Fruit fly (Drosophila melanogaster) whole organism, embryonic: ENCODE measurements around the gene Chchd2.

Experiments used
- Antp ChIP-seq: fragments of 200-800 bp; sonication (Bioruptor generic); optimal IDR thresholded peaks from 3 replicates; lab custom pipeline; 2016; ENCODE audit warnings: missing biosample characterization, missing genetic modification characterization
- Atf3 ChIP-seq: fragments of 200-800 bp; sonication (Bioruptor generic); optimal IDR thresholded peaks from 3 replicates; lab custom pipeline; 2016; ENCODE audit warnings: missing biosample characterization, missing genetic modification characterization
- CG11247 ChIP-seq: fragments of 200-800 bp; sonication (Bioruptor generic); IDR thresholded peaks from 2 replicates; pipeline ENCODE4 v1.3.6; 2022; ENCODE audit warnings: missing biosample characterization, missing genetic modification characterization
- CG11504 ChIP-seq: fragments of 200-800 bp; sonication (Bioruptor generic); optimal IDR thresholded peaks from 3 replicates; lab custom pipeline; 2019; ENCODE audit warnings: missing biosample characterization, mild to moderate bottlenecking, missing genetic modification characterization, moderate library complexity
- CG11560 ChIP-seq: fragments of 200-800 bp; sonication (Bioruptor generic); IDR thresholded peaks from 3 replicates; pipeline ENCODE4 v1.3.6; 2022; ENCODE audit warnings: missing biosample characterization, missing genetic modification characterization
- CG12155 ChIP-seq: fragments of 200-800 bp; sonication (Bioruptor generic); optimal IDR thresholded peaks from 3 replicates; lab custom pipeline; 2016; ENCODE audit warnings: missing biosample characterization, missing genetic modification characterization
- CG12219 ChIP-seq: fragments of 200-800 bp; sonication (Bioruptor generic); optimal IDR thresholded peaks from 3 replicates; lab custom pipeline; 2018; ENCODE audit warnings: missing biosample characterization, mild to moderate bottlenecking, missing genetic modification characterization
- CG13123 ChIP-seq: fragments of 200-800 bp; sonication (Bioruptor generic); optimal IDR thresholded peaks from 2 replicates; lab custom pipeline; 2016; ENCODE audit warnings: missing biosample characterization, missing genetic modification characterization
- CG14710 ChIP-seq: fragments of 200-800 bp; sonication (Bioruptor generic); optimal IDR thresholded peaks from 3 replicates; lab custom pipeline; 2019; ENCODE audit warnings: missing biosample characterization, mild to moderate bottlenecking, missing genetic modification characterization, moderate library complexity
- CG15479 ChIP-seq: fragments of 200-800 bp; sonication (Bioruptor generic); optimal IDR thresholded peaks from 3 replicates; lab custom pipeline; 2019; ENCODE audit warnings: missing biosample characterization, mild to moderate bottlenecking, missing genetic modification characterization, moderate library complexity
- CG2120 ChIP-seq: fragments of 200-800 bp; sonication (Bioruptor generic); optimal IDR thresholded peaks from 3 replicates; lab custom pipeline; 2016; ENCODE audit warnings: missing biosample characterization, missing genetic modification characterization
- CG4820 ChIP-seq: fragments of 200-800 bp; sonication (Bioruptor generic); optimal IDR thresholded peaks from 3 replicates; lab custom pipeline; 2016; ENCODE audit warnings: missing biosample characterization, missing genetic modification characterization
- CG6654 ChIP-seq: fragments of 200-800 bp; sonication (Bioruptor generic); optimal IDR thresholded peaks from 2 replicates; lab custom pipeline; 2017; ENCODE audit warnings: missing biosample characterization, mild to moderate bottlenecking, missing genetic modification characterization
- CG6683 ChIP-seq: fragments of 200-800 bp; sonication (Bioruptor generic); optimal IDR thresholded peaks from 2 replicates; lab custom pipeline; 2017; ENCODE audit warnings: missing biosample characterization, mild to moderate bottlenecking, missing genetic modification characterization, missing genetic modification reagents
- CG7987 ChIP-seq: fragments of 200-800 bp; sonication (Bioruptor generic); optimal IDR thresholded peaks from 2 replicates; lab custom pipeline; 2018; ENCODE audit warnings: missing biosample characterization, mild to moderate bottlenecking, missing genetic modification characterization, moderate library complexity
- CG9817 ChIP-seq: fragments of 200-800 bp; sonication (Bioruptor generic); optimal IDR thresholded peaks from 2 replicates; lab custom pipeline; 2018; ENCODE audit warnings: missing biosample characterization, mild to moderate bottlenecking, missing genetic modification characterization, moderate library complexity
- CoRest ChIP-seq: fragments of 200-800 bp; sonication (Bioruptor generic); optimal IDR thresholded peaks from 3 replicates; lab custom pipeline; 2018; ENCODE audit warnings: missing biosample characterization, mild to moderate bottlenecking, missing genetic modification characterization, moderate library complexity
- D ChIP-seq, 2 experiments: fragments of 200-800 bp in 1 of 2; fragments of >200 bp in 1 of 2; sonication (Bioruptor generic) in 1 of 2; optimal IDR thresholded peaks; 2 replicates in 1 of 2; 3 replicates in 1 of 2; lab custom pipeline; 2017; ENCODE audit warnings: mild to moderate bottlenecking in 1 of 2, missing biosample characterization in 1 of 2, missing genetic modification characterization in 1 of 2, missing genetic modification reagents in 1 of 2
- Deaf1 ChIP-seq: fragments of 200-800 bp; optimal IDR thresholded peaks from 3 replicates; lab custom pipeline; 2019; ENCODE audit warnings: missing biosample characterization, mild to moderate bottlenecking, missing genetic modification characterization, moderate library complexity
- Dek ChIP-seq: fragments of 200-800 bp; sonication (Bioruptor generic); optimal IDR thresholded peaks from 3 replicates; lab custom pipeline; 2019; ENCODE audit warnings: missing biosample characterization, mild to moderate bottlenecking, missing genetic modification characterization, moderate library complexity
- Dfd ChIP-seq, 2 experiments: fragments of >200 bp; optimal IDR thresholded peaks; 2 replicates each; lab custom pipeline; 2017; ENCODE audit warnings: missing biosample characterization in 2 of 2, missing genetic modification characterization in 2 of 2
- Dip2 ChIP-seq: fragments of 200-800 bp; sonication (Bioruptor generic); IDR thresholded peaks from 2 replicates; pipeline ENCODE4 v1.3.6; 2022; ENCODE audit warnings: missing biosample characterization, missing genetic modification characterization
- ERR ChIP-seq: fragments of 200-800 bp; sonication (Bioruptor generic); optimal IDR thresholded peaks from 2 replicates; lab custom pipeline; 2016; ENCODE audit warnings: missing biosample characterization, missing genetic modification characterization
- Max ChIP-seq: fragments of 200-800 bp; sonication (Bioruptor generic); optimal IDR thresholded peaks from 2 replicates; lab custom pipeline; 2016; ENCODE audit warnings: missing biosample characterization, mild to moderate bottlenecking, missing genetic modification characterization
- PHDP ChIP-seq: fragments of 200-800 bp; sonication (Bioruptor generic); optimal IDR thresholded peaks from 3 replicates; lab custom pipeline; 2018; ENCODE audit warnings: missing biosample characterization, mild to moderate bottlenecking, missing genetic modification characterization, moderate library complexity
- Ravus ChIP-seq: fragments of 200-800 bp; sonication (Bioruptor generic); IDR thresholded peaks from 2 replicates; pipeline ENCODE4 v1.3.6; 2022; ENCODE audit warnings: missing biosample characterization, missing genetic modification characterization
- Scr ChIP-seq: fragments of 200-800 bp; sonication (Bioruptor generic); IDR thresholded peaks from 2 replicates; pipeline ENCODE4 v1.3.6; 2022; ENCODE audit warnings: missing biosample characterization, missing genetic modification characterization; ENCODE audit not compliant: partially characterized antibody
- Sox102F ChIP-seq: fragments of 200-800 bp; sonication (Bioruptor generic); optimal IDR thresholded peaks from 2 replicates; lab custom pipeline; 2018; ENCODE audit warnings: missing biosample characterization, mild to moderate bottlenecking, missing genetic modification characterization, moderate library complexity
- chm ChIP-seq: fragments of 200-800 bp; sonication (Bioruptor generic); IDR thresholded peaks from 2 replicates; pipeline ENCODE4 v1.3.6; 2022; ENCODE audit warnings: missing biosample characterization, missing genetic modification characterization
- crc ChIP-seq: fragments of 200-800 bp; sonication (Bioruptor generic); optimal IDR thresholded peaks from 2 replicates; lab custom pipeline; 2016; ENCODE audit warnings: missing biosample characterization, missing genetic modification characterization
- croc ChIP-seq: fragments of 200-800 bp; sonication (Bioruptor generic); conservative IDR thresholded peaks from 3 replicates; pipeline ENCODE4 v1.3.6; 2022; ENCODE audit warnings: missing biosample characterization, missing genetic modification characterization
- emc ChIP-seq: fragments of 200-800 bp; sonication (Bioruptor generic); optimal IDR thresholded peaks from 2 replicates; lab custom pipeline; 2016; ENCODE audit warnings: missing biosample characterization, missing genetic modification characterization
- fd64A ChIP-seq: fragments of 200-800 bp; sonication (Bioruptor generic); optimal IDR thresholded peaks from 3 replicates; lab custom pipeline; 2018; ENCODE audit warnings: missing biosample characterization, mild to moderate bottlenecking, missing genetic modification characterization
- grn ChIP-seq: fragments of 200-800 bp; sonication (Bioruptor generic); optimal IDR thresholded peaks from 3 replicates; lab custom pipeline; 2017; ENCODE audit warnings: missing biosample characterization, missing genetic modification characterization
- gro ChIP-seq: fragments of 200-800 bp; sonication (Bioruptor generic); optimal IDR thresholded peaks from 2 replicates; lab custom pipeline; 2016; ENCODE audit warnings: missing biosample characterization, missing genetic modification characterization
- jing ChIP-seq: fragments of 200-800 bp; sonication (Bioruptor generic); optimal IDR thresholded peaks from 2 replicates; lab custom pipeline; 2018; ENCODE audit warnings: missing biosample characterization, mild to moderate bottlenecking, missing genetic modification characterization
- ken ChIP-seq: fragments of 200-800 bp; sonication (Bioruptor generic); IDR thresholded peaks from 3 replicates; pipeline ENCODE4 v1.3.6; 2022; ENCODE audit warnings: missing biosample characterization, missing genetic modification characterization
- knrl ChIP-seq: fragments of 200-800 bp; sonication (Bioruptor generic); IDR thresholded peaks from 3 replicates; pipeline ENCODE4 v1.3.6; 2022; ENCODE audit warnings: missing biosample characterization, missing genetic modification characterization; ENCODE audit not compliant: partially characterized antibody
- lab ChIP-seq: fragments of 200-800 bp; sonication (Bioruptor generic); optimal IDR thresholded peaks from 3 replicates; lab custom pipeline; 2017; ENCODE audit warnings: missing biosample characterization, missing genetic modification characterization, mild to moderate bottlenecking, moderate library complexity, missing genetic modification reagents
- mirr ChIP-seq: fragments of 200-800 bp; sonication (Bioruptor generic); optimal IDR thresholded peaks from 3 replicates; lab custom pipeline; 2018; ENCODE audit warnings: missing biosample characterization, mild to moderate bottlenecking, missing genetic modification characterization
- psq ChIP-seq: fragments of 200-800 bp; sonication (Bioruptor generic); optimal IDR thresholded peaks from 2 replicates; lab custom pipeline; 2017; ENCODE audit warnings: missing biosample characterization, missing genetic modification characterization
- pzg ChIP-seq: fragments of 200-800 bp; sonication (Bioruptor generic); optimal IDR thresholded peaks from 3 replicates; lab custom pipeline; 2018; ENCODE audit warnings: missing biosample characterization, mild to moderate bottlenecking, missing genetic modification characterization, moderate library complexity
- ro ChIP-seq: fragments of 200-800 bp; sonication (Bioruptor generic); IDR thresholded peaks from 2 replicates; pipeline ENCODE4 v1.3.6; 2022; ENCODE audit warnings: missing biosample characterization, missing genetic modification characterization
- sc ChIP-seq, 3 experiments: fragments of >200 bp in 2 of 3; fragments of 200-800 bp in 1 of 3; sonication (Bioruptor generic) in 1 of 3; optimal IDR thresholded peaks; 2 replicates in 2 of 3; 3 replicates in 1 of 3; lab custom pipeline; 2017; ENCODE audit warnings: mild to moderate bottlenecking in 1 of 3, missing biosample characterization in 1 of 3, missing genetic modification characterization in 1 of 3, missing genetic modification reagents in 1 of 3
- sima ChIP-seq: fragments of 200-800 bp; sonication (Bioruptor generic); optimal IDR thresholded peaks from 2 replicates; lab custom pipeline; 2016; ENCODE audit warnings: missing biosample characterization, missing genetic modification characterization
- sna ChIP-seq: fragments of 200-800 bp; sonication (Bioruptor generic); IDR thresholded peaks from 2 replicates; pipeline ENCODE4 v1.3.6; 2022; ENCODE audit warnings: missing biosample characterization, missing genetic modification characterization; ENCODE audit not compliant: partially characterized antibody
- vnd ChIP-seq: fragments of 200-800 bp; sonication (Bioruptor generic); IDR thresholded peaks from 3 replicates; pipeline ENCODE4 v1.3.6; 2022; ENCODE audit warnings: missing biosample characterization, missing genetic modification characterization; ENCODE audit not compliant: partially characterized antibody
- z ChIP-seq: fragments of 200-800 bp; sonication (Bioruptor generic); IDR thresholded peaks from 3 replicates; pipeline ENCODE4 v1.3.6; 2022; ENCODE audit warnings: missing biosample characterization, missing genetic modification characterization

Gene Chchd2

DNA sequence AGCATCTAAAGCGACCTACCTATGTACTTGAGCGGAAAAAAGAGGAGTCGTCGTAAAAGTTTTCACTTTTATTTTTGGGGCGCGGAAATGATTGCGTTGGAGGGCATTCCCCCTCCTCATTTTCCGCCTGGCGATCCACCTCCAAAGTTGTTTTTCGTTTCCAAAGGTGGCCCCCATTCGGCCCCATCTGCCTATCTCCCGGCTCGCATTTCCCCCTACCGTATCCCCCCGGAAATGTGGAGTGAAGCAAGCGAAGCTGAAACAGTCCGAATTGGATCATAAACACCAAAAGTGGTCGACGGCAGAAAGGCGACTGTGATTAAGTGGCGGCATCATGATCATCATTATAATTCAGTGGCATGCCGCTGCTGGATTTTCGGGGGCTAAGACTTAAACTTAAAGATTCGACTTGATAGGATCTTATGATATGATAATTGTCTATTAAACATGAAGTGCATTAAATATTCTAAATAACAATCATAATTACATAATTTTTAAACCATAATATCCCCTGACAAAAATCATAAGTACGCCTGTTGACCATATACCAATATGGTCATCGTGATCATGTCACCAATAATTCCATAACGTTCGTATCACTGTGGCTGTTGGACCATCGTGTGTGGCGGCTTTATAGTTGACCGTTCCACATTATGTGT lies 25.1 kb upstream of the Chchd2 start (continued):
- peak; percentile 53 for TF ChIP-seq CG6683 (GFP tag; lab: Kevin White, UChicago)
- TF ChIP-seq CG13123 (GFP tag; lab: Kevin White, UChicago) = no peak
- TF ChIP-seq Ravus (GFP tag; lab: Robert Waterston, UW) = no peak
- TF ChIP-seq croc (GFP tag; lab: Robert Waterston, UW) = peak; percentile 34; the same call in 1 of the 3 replicates
- peak; percentile 82 for TF ChIP-seq CG2120 (GFP tag; lab: Kevin White, UChicago)
- TF ChIP-seq CG6654 (GFP tag; lab: Kevin White, UChicago) = peak; percentile 18
- TF ChIP-seq Max (GFP tag; lab: Kevin White, UChicago) = peak; percentile 25
- TF ChIP-seq lab (GFP tag; lab: Kevin White, UChicago) = peak; percentile 82
- TF ChIP-seq CG15479 (GFP tag; lab: Kevin White, UChicago) = no peak
- TF ChIP-seq fd64A = peak; percentile 43
- no peak for TF ChIP-seq knrl (GFP tag; lab: Robert Waterston, UW)
- peak; percentile 82 for TF ChIP-seq PHDP (tag; lab: Kevin White, UChicago)
- peak; percentile 36 for TF ChIP-seq CG14710
- peak; percentile 66; the same call in 1 of the 2 replicates for TF ChIP-seq CG11247 (GFP tag; lab: Robert Waterston, UW)
- no peak for TF ChIP-seq Scr (GFP tag; lab: Robert Waterston, UW)
- no peak for TF ChIP-seq pzg (GFP tag; lab: Kevin White, UChicago)
- no peak for TF ChIP-seq sima (GFP tag; lab: Kevin White, UChicago)
- peak; percentile 64 for TF ChIP-seq CG12155
- peak; percentile 37 for TF ChIP-seq Antp (GFP tag; lab: Kevin White, UChicago)
- peak; percentile 59 for TF ChIP-seq chm (GFP tag; lab: Robert Waterston, UW)
- peak; percentile 85 for TF ChIP-seq Sox102F (GFP tag; lab: Kevin White, UChicago)
- TF ChIP-seq ken (GFP tag; lab: Robert Waterston, UW) = peak; percentile 78; the same call in 2 of the 3 replicates
- TF ChIP-seq z (GFP tag; lab: Robert Waterston, UW) = no peak
- peak; percentile 86 for TF ChIP-seq CG11504 (tag; lab: Kevin White, UChicago)
- no peak for TF ChIP-seq Dfd (GFP tag; optimal IDR thresholded peaks at IDR 0.05; lab: Kevin White, UChicago)
- TF ChIP-seq gro (GFP tag; lab: Kevin White, UChicago) = peak; percentile 59
- no peak for TF ChIP-seq mirr (GFP tag; lab: Kevin White, UChicago)
- peak; percentile 2 for TF ChIP-seq CG7987 (GFP tag; lab: Kevin White, UChicago)
- TF ChIP-seq Deaf1 (tag; lab: Kevin White, UChicago) = peak; percentile 35
- no peak for TF ChIP-seq D (optimal IDR thresholded peaks at IDR 0.05; lab: Kevin White, UChicago)
- peak; percentile 61 for TF ChIP-seq D (GFP tag; optimal IDR thresholded peaks at IDR 0.05; lab: Kevin White, UChicago)
- TF ChIP-seq Dip2 (GFP tag; lab: Robert Waterston, UW) = 0 out of 2 replicates have a peak, but pooled peaks have one; percentile 11
- TF ChIP-seq grn (GFP tag; lab: Kevin White, UChicago) = no peak
- no peak for TF ChIP-seq vnd (GFP tag; lab: Robert Waterston, UW)
- peak; percentile 63 for TF ChIP-seq CG12219
- peak; percentile 46 for TF ChIP-seq CG4820 (GFP tag; lab: Kevin White, UChicago)
- TF ChIP-seq psq (GFP tag; lab: Kevin White, UChicago) = no peak
- peak; percentile 74 for TF ChIP-seq CoRest (tag; lab: Kevin White, UChicago)
- TF ChIP-seq ro (GFP tag; lab: Robert Waterston, UW) = peak; percentile 21; the same call in 1 of the 2 replicates
- peak; percentile 9 for TF ChIP-seq Atf3 (GFP tag; lab: Kevin White, UChicago)
- TF ChIP-seq jing = peak; percentile 48
- TF ChIP-seq CG9817 (tag; lab: Kevin White, UChicago) = peak; percentile 72
- no peak for TF ChIP-seq ERR (GFP tag; lab: Kevin White, UChicago)
- TF ChIP-seq sc (optimal IDR thresholded peaks at IDR 0.05; lab: Kevin White, UChicago) = no peak
- TF ChIP-seq sc (GFP tag; optimal IDR thresholded peaks at IDR 0.05; lab: Kevin White, UChicago) = peak; percentile 4
- TF ChIP-seq CG11560 (tag; lab: Robert Waterston, UW) = peak; percentile 46; the same call in 1 of the 3 replicates
- peak; percentile 22 for TF ChIP-seq crc (GFP tag; lab: Kevin White, UChicago)
- no peak for TF ChIP-seq sna (GFP tag; lab: Robert Waterston, UW)
- no peak for TF ChIP-seq emc
- peak; percentile 74 for TF ChIP-seq Dek (tag; lab: Kevin White, UChicago)
